Worm (Caenorhabditis elegans): Measurements from ENCODE around the gene W03C9.5.

ce11 chrII:12006575-12007098 is 39.3 kb upstream of the W03C9.5 start, which contains the start of gene mcm-2:
- peak; percentile 70 for TF ChIP-seq W03F9.2 (tag; optimal IDR thresholded peaks at IDR 0.05)
- TF ChIP-seq him-1 (tag; optimal IDR thresholded peaks at IDR 0.05) = no peak

Data from whole organism, L4/young adult.